Fruit fly (Drosophila melanogaster) whole organism, prepupa: ENCODE data around the gene CG42371.
A peak's percentile ranks its signal among the peaks of the same experiment; 100 is the strongest.

ENCODE experiments used
- Blimp-1 ChIP-seq: fragments of 200-800 bp; sonication (Bioruptor generic); optimal IDR thresholded peaks from 3 replicates; lab custom pipeline; 2017; ENCODE audit warnings: missing biosample characterization, missing genetic modification characterization, mild to moderate bottlenecking, moderate library complexity, missing genetic modification reagents
- CG10631 ChIP-seq: fragments of 200-800 bp; sonication (Bioruptor generic); optimal IDR thresholded peaks from 2 replicates; lab custom pipeline; 2016; ENCODE audit warnings: missing biosample characterization, missing genetic modification characterization
- CG10669 ChIP-seq: fragments of 200-800 bp; sonication (Bioruptor generic); optimal IDR thresholded peaks from 3 replicates; lab custom pipeline; 2018; ENCODE audit warnings: missing biosample characterization, mild to moderate bottlenecking, missing genetic modification characterization, moderate library complexity
- CG11762 ChIP-seq: fragments of 200-800 bp; sonication (Bioruptor generic); optimal IDR thresholded peaks from 3 replicates; lab custom pipeline; 2016; ENCODE audit warnings: missing biosample characterization, missing genetic modification characterization; ENCODE audit not compliant: insufficient read depth
- CG11902 ChIP-seq: fragments of 200-800 bp; sonication (Bioruptor generic); optimal IDR thresholded peaks from 3 replicates; lab custom pipeline; 2016; ENCODE audit warnings: missing biosample characterization, missing genetic modification characterization
- CG1621 ChIP-seq: fragments of 200-800 bp; sonication (Bioruptor generic); optimal IDR thresholded peaks from 3 replicates; lab custom pipeline; 2018; ENCODE audit warnings: missing biosample characterization, mild to moderate bottlenecking, missing genetic modification characterization
- CG16779 ChIP-seq: fragments of 200-800 bp; sonication (Bioruptor generic); optimal IDR thresholded peaks from 3 replicates; lab custom pipeline; 2017; ENCODE audit warnings: missing biosample characterization, mild to moderate bottlenecking, missing genetic modification characterization
- CG32006 ChIP-seq: fragments of 200-800 bp; sonication (Bioruptor generic); optimal IDR thresholded peaks from 3 replicates; lab custom pipeline; 2017; ENCODE audit warnings: missing biosample characterization, mild to moderate bottlenecking, missing genetic modification characterization
- CG34406 ChIP-seq: fragments of 200-800 bp; sonication (Bioruptor generic); optimal IDR thresholded peaks from 3 replicates; lab custom pipeline; 2016; ENCODE audit warnings: missing biosample characterization, missing genetic modification characterization
- CG3919 ChIP-seq: fragments of 200-800 bp; sonication (Bioruptor generic); optimal IDR thresholded peaks from 3 replicates; lab custom pipeline; 2016; ENCODE audit warnings: missing biosample characterization, missing genetic modification characterization
- CG6163 ChIP-seq: fragments of 200-800 bp; sonication (Bioruptor generic); IDR thresholded peaks from 3 replicates; pipeline ENCODE4 v1.3.6; 2022; ENCODE audit warnings: missing biosample characterization, missing genetic modification characterization
- CG6276 ChIP-seq: fragments of 200-800 bp; sonication (Bioruptor generic); optimal IDR thresholded peaks from 2 replicates; lab custom pipeline; 2017; ENCODE audit warnings: missing biosample characterization, mild to moderate bottlenecking, missing genetic modification characterization
- CG6792 ChIP-seq: fragments of 200-800 bp; sonication (Bioruptor generic); optimal IDR thresholded peaks from 3 replicates; lab custom pipeline; 2016; ENCODE audit warnings: missing biosample characterization, missing genetic modification characterization
- CG6808 ChIP-seq: fragments of 200-800 bp; sonication (Bioruptor generic); optimal IDR thresholded peaks from 3 replicates; lab custom pipeline; 2017; ENCODE audit warnings: missing biosample characterization, missing genetic modification characterization, mild to moderate bottlenecking, moderate library complexity, missing genetic modification reagents
- CG7368 ChIP-seq: fragments of 200-800 bp; sonication (Bioruptor generic); optimal IDR thresholded peaks from 3 replicates; lab custom pipeline; 2016; ENCODE audit warnings: missing biosample characterization, missing genetic modification characterization
- CG8119 ChIP-seq: fragments of 200-800 bp; sonication (Bioruptor generic); IDR thresholded peaks from 3 replicates; pipeline ENCODE4 v1.3.6; 2022; ENCODE audit warnings: missing biosample characterization, missing genetic modification characterization
- CG8319 ChIP-seq: fragments of 200-800 bp; sonication (Bioruptor generic); optimal IDR thresholded peaks from 3 replicates; lab custom pipeline; 2016; ENCODE audit warnings: missing biosample characterization, missing genetic modification characterization
- CG8632 ChIP-seq: fragments of 200-800 bp; sonication (Bioruptor generic); optimal IDR thresholded peaks from 3 replicates; lab custom pipeline; 2016; ENCODE audit warnings: missing biosample characterization, missing genetic modification characterization
- CG9139 ChIP-seq: fragments of 200-800 bp; sonication (Bioruptor generic); optimal IDR thresholded peaks from 3 replicates; lab custom pipeline; 2017; ENCODE audit warnings: missing biosample characterization, mild to moderate bottlenecking, missing genetic modification characterization
- Eip75B ChIP-seq: fragments of 200-800 bp; sonication (Bioruptor generic); optimal IDR thresholded peaks from 3 replicates; lab custom pipeline; 2016; ENCODE audit warnings: missing biosample characterization, missing genetic modification characterization
- Eip78C ChIP-seq: fragments of 200-800 bp; sonication (Bioruptor generic); peaks from one replicate; lab custom pipeline; 2016; ENCODE audit warnings: missing biosample characterization, missing genetic modification characterization
- Eip93F ChIP-seq: fragments of 200-800 bp; sonication (Bioruptor generic); optimal IDR thresholded peaks from 2 replicates; lab custom pipeline; 2016; ENCODE audit warnings: missing biosample characterization, mild to moderate bottlenecking, missing genetic modification characterization
- Ets21C ChIP-seq: fragments of 200-800 bp; sonication (Bioruptor generic); optimal IDR thresholded peaks from 3 replicates; lab custom pipeline; 2016; ENCODE audit warnings: missing biosample characterization, missing genetic modification characterization
- Gug ChIP-seq: fragments of 200-800 bp; sonication (Bioruptor generic); IDR thresholded peaks from 2 replicates; pipeline ENCODE4 v1.3.6; 2022; ENCODE audit warnings: missing biosample characterization, missing genetic modification characterization
- Hr38 ChIP-seq: sonication (Bioruptor generic); optimal IDR thresholded peaks from 2 replicates; lab custom pipeline; 2016; ENCODE audit warnings: missing biosample characterization, missing genetic modification characterization
- Hr39 ChIP-seq: fragments of 200-800 bp; sonication (Bioruptor generic); optimal IDR thresholded peaks from 2 replicates; lab custom pipeline; 2016; ENCODE audit warnings: missing biosample characterization, missing genetic modification characterization
- Hr4 ChIP-seq: fragments of 200-800 bp; sonication (Bioruptor generic); optimal IDR thresholded peaks from 3 replicates; lab custom pipeline; 2016; ENCODE audit warnings: missing biosample characterization, missing genetic modification characterization
- Lpt ChIP-seq: fragments of 200-800 bp; sonication (Bioruptor generic); optimal IDR thresholded peaks from 3 replicates; lab custom pipeline; 2016; ENCODE audit warnings: missing biosample characterization, missing genetic modification characterization
- Met ChIP-seq: fragments of 200-800 bp; sonication (Bioruptor generic); optimal IDR thresholded peaks from 3 replicates; lab custom pipeline; 2016; ENCODE audit warnings: missing biosample characterization, missing genetic modification characterization
- Smox ChIP-seq: fragments of 200-800 bp; sonication (Bioruptor generic); optimal IDR thresholded peaks from 3 replicates; lab custom pipeline; 2016; ENCODE audit warnings: missing biosample characterization, missing genetic modification characterization
- Sox15 ChIP-seq: fragments of 200-800 bp; sonication (Bioruptor generic); optimal IDR thresholded peaks from 3 replicates; lab custom pipeline; 2016; ENCODE audit warnings: missing biosample characterization, missing genetic modification characterization
- achi ChIP-seq: fragments of 200-800 bp; sonication (Bioruptor generic); optimal IDR thresholded peaks from 3 replicates; lab custom pipeline; 2016; ENCODE audit warnings: missing biosample characterization, missing genetic modification characterization
- cyc ChIP-seq: fragments of 200-800 bp; sonication (Bioruptor generic); optimal IDR thresholded peaks from 3 replicates; lab custom pipeline; 2016; ENCODE audit warnings: missing biosample characterization, missing genetic modification characterization
- dac ChIP-seq: fragments of 200-800 bp; sonication (Bioruptor generic); optimal IDR thresholded peaks from 2 replicates; lab custom pipeline; 2017; ENCODE audit warnings: missing biosample characterization, mild to moderate bottlenecking, missing genetic modification characterization
- dsx ChIP-seq: fragments of 200-800 bp; optimal IDR thresholded peaks from 3 replicates; lab custom pipeline; 2019; ENCODE audit warnings: missing biosample characterization, mild to moderate bottlenecking, missing genetic modification characterization, moderate library complexity; ENCODE audit not compliant: poor library complexity, severe bottlenecking
- eg ChIP-seq: fragments of 200-800 bp; sonication (Bioruptor generic); IDR thresholded peaks from 3 replicates; pipeline ENCODE4 v1.3.6; 2022; ENCODE audit warnings: missing biosample characterization, missing genetic modification characterization
- esn ChIP-seq: fragments of 200-800 bp; sonication (Bioruptor generic); optimal IDR thresholded peaks from 2 replicates; lab custom pipeline; 2016; ENCODE audit warnings: missing biosample characterization, mild to moderate bottlenecking, missing genetic modification characterization, moderate library complexity
- fd59A ChIP-seq: fragments of 200-800 bp; sonication (Bioruptor generic); optimal IDR thresholded peaks from 2 replicates; lab custom pipeline; 2017; ENCODE audit warnings: missing biosample characterization, mild to moderate bottlenecking, missing genetic modification characterization, missing genetic modification reagents
- fd85E ChIP-seq: fragments of 200-800 bp; sonication (Bioruptor generic); optimal IDR thresholded peaks from 3 replicates; lab custom pipeline; 2016; ENCODE audit warnings: missing biosample characterization, missing genetic modification characterization
- lz ChIP-seq: fragments of 200-800 bp; sonication (Bioruptor generic); optimal IDR thresholded peaks from 3 replicates; lab custom pipeline; 2016; ENCODE audit warnings: missing biosample characterization, missing genetic modification characterization
- net ChIP-seq: fragments of 200-800 bp; sonication (Bioruptor generic); optimal IDR thresholded peaks from 3 replicates; lab custom pipeline; 2016; ENCODE audit warnings: missing biosample characterization, missing genetic modification characterization
- pdm3 ChIP-seq: fragments of 200-800 bp; sonication (Bioruptor generic); optimal IDR thresholded peaks from 3 replicates; lab custom pipeline; 2016; ENCODE audit warnings: missing biosample characterization, missing genetic modification characterization
- salr ChIP-seq, 2 experiments: fragments of 200-800 bp; sonication (Bioruptor generic); optimal IDR thresholded peaks; 3 replicates each; lab custom pipeline; 2016 to 2018; ENCODE audit warnings: missing biosample characterization in 2 of 2, missing genetic modification characterization in 2 of 2, mild to moderate bottlenecking in 1 of 2
- spab ChIP-seq: fragments of 200-800 bp; sonication (Bioruptor generic); optimal IDR thresholded peaks from 2 replicates; lab custom pipeline; 2017; ENCODE audit warnings: missing biosample characterization, mild to moderate bottlenecking, missing genetic modification characterization, missing genetic modification reagents
- ss ChIP-seq, 2 experiments: fragments of 200-800 bp; sonication (Bioruptor generic); optimal IDR thresholded peaks; 2 replicates in 1 of 2; 3 replicates in 1 of 2; lab custom pipeline; 2017 to 2018; ENCODE audit warnings: mild to moderate bottlenecking in 2 of 2, missing biosample characterization in 2 of 2, missing genetic modification characterization in 2 of 2, moderate library complexity in 1 of 2
- svp ChIP-seq: fragments of 200-800 bp; sonication (Bioruptor generic); peaks from one replicate; lab custom pipeline; 2016; ENCODE audit warnings: missing biosample characterization, missing genetic modification characterization
- topi ChIP-seq: fragments of 200-800 bp; sonication (Bioruptor generic); optimal IDR thresholded peaks from 3 replicates; lab custom pipeline; 2016; ENCODE audit warnings: missing biosample characterization, missing genetic modification characterization

CG42371 gene

DNA sequence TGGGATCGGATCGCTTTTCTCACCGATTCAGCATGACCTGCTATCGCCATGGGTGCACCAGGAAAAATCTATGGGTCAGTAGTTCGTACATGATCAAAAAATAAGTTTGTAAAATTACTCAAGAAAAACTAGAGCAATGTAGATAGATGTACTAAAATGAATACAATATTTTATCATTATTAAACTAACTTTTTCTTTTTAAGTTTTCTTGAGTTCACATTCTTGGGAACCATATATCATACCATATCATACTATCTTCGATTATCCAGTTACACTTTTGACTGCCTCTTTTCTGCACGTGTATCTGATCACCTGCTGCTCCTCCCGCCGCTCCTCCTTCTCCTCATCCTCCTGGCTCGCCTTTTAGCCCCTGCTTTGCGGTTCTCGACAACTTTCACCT is 31.7 kb downstream of the CG42371 start (continued):
- TF ChIP-seq ss (GFP tag; optimal IDR thresholded peaks at IDR 0.05; lab: Kevin White, UChicago), result no peak
- peak; percentile 47 for TF ChIP-seq dac (GFP tag; lab: Kevin White, UChicago)
- TF ChIP-seq salr (GFP tag; optimal IDR thresholded peaks at IDR 0.05; lab: Kevin White, UChicago), result no peak
- TF ChIP-seq CG8319 (GFP tag; lab: Kevin White, UChicago), result peak; percentile 8
- TF ChIP-seq Hr38 (GFP tag; lab: Kevin White, UChicago), result no peak
- peak; percentile 48 for TF ChIP-seq Met (GFP tag; lab: Kevin White, UChicago)
- peak; percentile 53 for TF ChIP-seq esn (GFP tag; lab: Kevin White, UChicago)
- TF ChIP-seq Smox (GFP tag; lab: Kevin White, UChicago), result peak; percentile 49
- TF ChIP-seq CG10631 (GFP tag; lab: Kevin White, UChicago), result peak; percentile 47
- TF ChIP-seq CG10669 (GFP tag; lab: Kevin White, UChicago), result no peak
- TF ChIP-seq CG6163 (GFP tag; lab: Robert Waterston, UW), result 0 out of 3 replicates have a peak, but pooled peaks have one; percentile 27
- TF ChIP-seq cyc (GFP tag; lab: Kevin White, UChicago), result no peak
- TF ChIP-seq eg (GFP tag; lab: Robert Waterston, UW), result peak; percentile 7; the same call in 1 of the 3 replicates
- TF ChIP-seq fd59A (GFP tag; lab: Kevin White, UChicago), result no peak
- TF ChIP-seq CG8632, result peak; percentile 42
- TF ChIP-seq, all 60 proteins: peak for 37

DNA sequence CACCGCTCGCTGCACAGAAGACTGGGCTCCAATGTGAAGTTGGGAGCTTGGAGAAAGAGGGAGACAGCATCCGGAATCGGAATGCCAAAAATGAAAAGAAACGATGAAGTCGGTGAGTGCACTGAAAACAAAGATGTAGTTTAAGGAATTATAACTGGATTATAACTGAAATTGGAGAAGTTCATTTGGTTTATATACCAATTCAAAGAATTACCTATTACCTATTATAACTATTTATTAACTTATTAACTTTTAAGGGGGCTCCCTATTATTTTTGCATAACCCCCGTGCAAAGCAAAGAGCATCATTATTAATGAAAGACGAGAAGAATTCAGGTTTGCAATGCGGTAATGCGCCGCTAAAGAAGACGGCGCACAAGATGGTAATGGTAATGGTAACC is 32.4 kb downstream of the CG42371 start:
- TF ChIP-seq CG8632 (peak; percentile 26), fd85E (GFP tag; lab: Kevin White, UChicago) (no peak), Hr38 (GFP tag; lab: Kevin White, UChicago) (no peak), CG6792 (GFP tag; lab: Kevin White, UChicago) (peak; percentile 52), svp (GFP tag; lab: Kevin White, UChicago) (peak; percentile 81), dsx (GFP tag; lab: Kevin White, UChicago) (no peak), Gug (GFP tag; lab: Robert Waterston, UW) (0 out of 2 replicates have a peak, but pooled peaks have one; percentile 46), CG6163 (GFP tag; lab: Robert Waterston, UW) (peak; percentile 71), CG8119 (GFP tag; lab: Robert Waterston, UW) (peak; percentile 70), Lpt (GFP tag; lab: Kevin White, UChicago) (no peak), eg (GFP tag; lab: Robert Waterston, UW) (peak; percentile 66), Eip75B (GFP tag; lab: Kevin White, UChicago) (peak; percentile 40), fd59A (GFP tag; lab: Kevin White, UChicago) (no peak), CG32006 (GFP tag; lab: Kevin White, UChicago) (peak; percentile 62), CG6808 (GFP tag; lab: Kevin White, UChicago) (no peak), CG3919 (GFP tag; lab: Kevin White, UChicago) (peak; percentile 60), Hr39 (GFP tag; lab: Kevin White, UChicago) (peak; percentile 6), CG10631 (GFP tag; lab: Kevin White, UChicago) (peak; percentile 56), dac (GFP tag; lab: Kevin White, UChicago) (no peak), CG11762 (GFP tag; lab: Kevin White, UChicago) (peak; percentile 29), pdm3 (GFP tag; lab: Kevin White, UChicago) (peak; percentile 43), spab (GFP tag; lab: Kevin White, UChicago) (no peak), CG16779 (tag; lab: Kevin White, UChicago) (no peak), Smox (GFP tag; lab: Kevin White, UChicago) (peak; percentile 44), CG8319 (GFP tag; lab: Kevin White, UChicago) (peak; percentile 30), Eip78C (GFP tag; lab: Kevin White, UChicago) (peak; percentile 87), salr (GFP tag; optimal IDR thresholded peaks at IDR 0.05; lab: Kevin White, UChicago) (peak in 1 of 2 experiments; percentile 27), Hr4 (GFP tag; lab: Kevin White, UChicago) (no peak), Blimp-1 (GFP tag; lab: Kevin White, UChicago) (no peak), CG9139 (no peak), lz (GFP tag; lab: Kevin White, UChicago) (no peak), CG7368 (GFP tag; lab: Kevin White, UChicago) (peak; percentile 10), CG6276 (GFP tag; lab: Kevin White, UChicago) (peak; percentile 56), net (GFP tag; lab: Kevin White, UChicago) (no peak), esn (GFP tag; lab: Kevin White, UChicago) (peak; percentile 56), achi (peak; percentile 61), Ets21C (GFP tag; lab: Kevin White, UChicago) (no peak), CG1621 (tag; lab: Kevin White, UChicago) (no peak), CG11902 (GFP tag; lab: Kevin White, UChicago) (no peak), CG34406 (GFP tag; lab: Kevin White, UChicago) (peak; percentile 63), CG10669 (GFP tag; lab: Kevin White, UChicago) (peak; percentile 7), topi (GFP tag; lab: Kevin White, UChicago) (peak; percentile 17), Eip93F (peak; percentile 16), Sox15 (GFP tag; lab: Kevin White, UChicago) (peak; percentile 17)
